Worm (Caenorhabditis elegans) whole organism, young adult: ENCODE results near the gene C36E8.6.

Experiments used
- Y67H2A.10 ChIP-seq: fragments of 200-800 bp; sonication (Bioruptor generic); conservative IDR thresholded peaks from 2 replicates; pipeline ENCODE4 v1.3.6; 2022; ENCODE audit warnings: missing genetic modification reagents, missing genetic modification characterization, missing compliant biosample characterization
- ama-1 ChIP-seq, 3 experiments: fragments of 150-350 bp in 1 of 3; sonication (generic microtip) in 2 of 3; optimal IDR thresholded peaks; 2 replicates each; lab custom pipeline; 2014 to 2018; ENCODE audit warnings: missing biosample characterization in 2 of 3, missing genetic modification characterization in 2 of 3, missing genetic modification reagents in 2 of 3
- bed-2 ChIP-seq: fragments of 200-800 bp; sonication (Bioruptor generic); IDR thresholded peaks from 2 replicates; pipeline ENCODE4 v1.3.6; 2022; ENCODE audit warnings: missing genetic modification reagents, missing genetic modification characterization, missing compliant biosample characterization
- cebp-1 ChIP-seq, 2 experiments: fragments of 200-800 bp in 1 of 2; sonication (Bioruptor generic) in 1 of 2; sonication (generic microtip) in 1 of 2; IDR thresholded peaks in 1 of 2; optimal IDR thresholded peaks in 1 of 2; 2 replicates each; pipeline versions ENCODE4 v1.3.6 to Lab custom; 2017 to 2022; ENCODE audit warnings: missing compliant biosample characterization in 2 of 2, missing genetic modification characterization in 2 of 2, mild to moderate bottlenecking in 1 of 2, missing genetic modification reagents in 1 of 2, moderate library complexity in 1 of 2
- die-1 ChIP-seq: sonication (generic microtip); optimal IDR thresholded peaks from 2 replicates; lab custom pipeline; 2016; ENCODE audit warnings: missing genotype, mild to moderate bottlenecking, missing genetic modification characterization, missing compliant biosample characterization
- efl-1 ChIP-seq: fragments of 150-350 bp; optimal IDR thresholded peaks from 2 replicates; lab custom pipeline; 2014; ENCODE audit warnings: missing biosample characterization, missing genetic modification reagents, missing genetic modification characterization
- him-1 ChIP-seq: sonication (generic microtip); optimal IDR thresholded peaks from 2 replicates; lab custom pipeline; 2016; ENCODE audit warnings: missing genotype, missing genetic modification reagents, missing genetic modification characterization, missing compliant biosample characterization
- hlh-26 ChIP-seq: fragments of 200-800 bp; sonication (Bioruptor generic); conservative IDR thresholded peaks from 2 replicates; pipeline ENCODE4 v1.3.6; 2022; ENCODE audit warnings: missing genetic modification reagents, missing genetic modification characterization, missing compliant biosample characterization
- lin-40 ChIP-seq: sonication (generic microtip); optimal IDR thresholded peaks from 2 replicates; lab custom pipeline; 2016; ENCODE audit warnings: missing genetic modification characterization, mild to moderate bottlenecking, missing compliant biosample characterization, missing genotype, missing genetic modification reagents
- madf-8 ChIP-seq: fragments of 200-800 bp; sonication (Bioruptor generic); conservative IDR thresholded peaks from 2 replicates; pipeline ENCODE4 v1.3.6; 2022; ENCODE audit warnings: missing genetic modification reagents, missing genetic modification characterization, missing compliant biosample characterization
- nfya-1 ChIP-seq: sonication (generic microtip); optimal IDR thresholded peaks from 2 replicates; lab custom pipeline; 2017; ENCODE audit warnings: antibody characterized with exemption, missing compliant biosample characterization, missing genetic modification characterization, borderline replicate concordance; ENCODE audit not compliant: insufficient read depth
- nfya-2 ChIP-seq: fragments of 200-800 bp; sonication (Bioruptor generic); IDR thresholded peaks from 2 replicates; pipeline ENCODE4 v1.3.6; 2022; ENCODE audit warnings: missing genetic modification reagents, missing genetic modification characterization, missing compliant biosample characterization
- snpc-4 ChIP-seq, 5 experiments: fragments of 150-350 bp in 1 of 5; sonication (generic microtip) in 4 of 5; optimal IDR thresholded peaks; 2 replicates each; lab custom pipeline; 2014 to 2018; ENCODE audit warnings: missing genetic modification characterization in 5 of 5, missing biosample characterization in 3 of 5, antibody characterized with exemption in 2 of 5, mild to moderate bottlenecking in 2 of 5, missing compliant biosample characterization in 2 of 5, missing genotype in 2 of 5, moderate library complexity in 2 of 5, missing genetic modification reagents in 1 of 5
- unc-62 ChIP-seq: fragments of 150-350 bp; optimal IDR thresholded peaks from 2 replicates; lab custom pipeline; 2014; ENCODE audit warnings: missing biosample characterization, missing genetic modification reagents, missing genetic modification characterization

DNA sequence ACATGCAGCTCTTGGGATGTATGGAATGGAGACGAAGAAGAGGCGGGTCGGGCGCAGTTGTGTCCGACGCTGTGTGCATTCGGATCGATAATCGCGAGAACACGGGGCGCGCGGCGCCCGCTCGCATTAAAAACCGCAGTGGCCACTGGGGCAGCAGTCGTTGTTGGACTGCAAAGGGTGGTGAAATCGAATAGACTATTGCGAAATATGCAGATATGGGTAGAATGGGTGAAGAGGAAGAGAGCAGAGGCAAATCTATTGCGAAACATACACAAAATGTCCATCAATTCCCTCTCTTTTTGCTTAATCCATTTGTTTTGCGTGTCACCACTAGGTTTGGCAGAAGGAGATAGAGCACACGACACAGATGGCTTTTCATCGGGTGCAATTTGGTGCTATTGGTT is 30.2 kb downstream of the C36E8.6 start:
- TF ChIP-seq lin-40 (tag; lab: Kevin White, UChicago): peak; percentile 11
- TF ChIP-seq madf-8 (GFP tag; lab: Robert Waterston, UW): no peak
- TF ChIP-seq Y67H2A.10 (GFP tag; lab: Robert Waterston, UW): no peak
- no peak for TF ChIP-seq him-1 (tag; lab: Kevin White, UChicago)
- no peak for TF ChIP-seq nfya-1 (tag; lab: Kevin White, UChicago)
- TF ChIP-seq hlh-26 (GFP tag; lab: Robert Waterston, UW): no peak
- peak; percentile 41 for TF ChIP-seq ama-1 (optimal IDR thresholded peaks at IDR 0.05; lab: Kevin White, UChicago)
- no peak for TF ChIP-seq ama-1 (GFP tag; optimal IDR thresholded peaks at IDR 0.05; lab: Kevin White, UChicago)
- TF ChIP-seq unc-62 (GFP tag; lab: Kevin White, UChicago): peak; percentile 76
- peak; percentile 99 for TF ChIP-seq cebp-1 (GFP tag; IDR thresholded peaks at IDR 0.05; lab: Robert Waterston, UW)
- peak; percentile 100 for TF ChIP-seq cebp-1 (tag; optimal IDR thresholded peaks at IDR 0.05; lab: Kevin White, UChicago)
- no peak for TF ChIP-seq die-1
- peak; percentile 17 for TF ChIP-seq snpc-4 (GFP tag; optimal IDR thresholded peaks at IDR 0.05; lab: Kevin White, UChicago)
- TF ChIP-seq snpc-4 (tag; optimal IDR thresholded peaks at IDR 0.05; lab: Kevin White, UChicago): peak in 3 of 4 experiments; percentile 27 to 61 (median 41)
- TF ChIP-seq bed-2: no peak
- no peak for TF ChIP-seq nfya-2 (GFP tag; lab: Robert Waterston, UW)
- TF ChIP-seq efl-1 (GFP tag; lab: Kevin White, UChicago): no peak
